Worm (Caenorhabditis elegans): Measurements from ENCODE around the gene F02C12.2.

The F02C12.2 gene

DNA sequence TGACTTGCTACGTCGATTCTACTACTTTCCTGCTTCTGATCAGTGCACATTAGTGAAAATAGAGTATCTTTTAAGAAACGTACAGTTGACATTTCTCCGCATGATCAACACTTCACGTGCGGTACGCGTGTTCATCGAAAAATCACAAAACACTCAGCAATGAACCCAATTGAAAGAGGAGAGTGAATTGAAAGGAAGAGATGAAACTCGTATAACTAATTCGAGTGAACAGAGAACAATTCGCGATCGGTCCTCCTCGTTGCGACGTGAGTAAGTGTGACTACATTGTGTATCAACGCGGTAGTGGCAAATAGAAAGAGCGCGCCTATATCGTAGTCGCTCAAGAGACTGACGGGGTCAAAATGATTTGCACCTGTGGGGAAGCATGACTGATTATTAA, 45.6 kb downstream of the F02C12.2 start (continued):
- TF ChIP-seq cebp-1 (GFP tag; IDR thresholded peaks at IDR 0.05) (no peak), cebp-1 (tag; optimal IDR thresholded peaks at IDR 0.05) (peak; percentile 53), ceh-91 (GFP tag; IDR thresholded peaks at IDR 0.05) (no peak), D2030.7 (GFP tag; IDR thresholded peaks at IDR 0.05) (no peak), chd-7 (tag; optimal IDR thresholded peaks at IDR 0.05) (peak; percentile 50), snpc-1.3 (tag; optimal IDR thresholded peaks at IDR 0.05; ENCODE audit: insufficient read depth) (no peak), C17E4.6 (GFP tag; IDR thresholded peaks at IDR 0.05) (no peak), mxl-1 (tag; optimal IDR thresholded peaks at IDR 0.05) (no peak), aptf-2 (GFP tag; conservative IDR thresholded peaks at IDR 0.05) (no peak), bed-2 (GFP tag; IDR thresholded peaks at IDR 0.05) (no peak), F23B12.7 (tag; optimal IDR thresholded peaks at IDR 0.05; ENCODE audit: insufficient read depth) (no peak), lin-40 (tag; optimal IDR thresholded peaks at IDR 0.05) (peak; percentile 67), nfyb-1 (GFP tag; IDR thresholded peaks at IDR 0.05) (0 out of 2 replicates have a peak, but pooled peaks have one; percentile 20), Y95B8A.8 (GFP tag; IDR thresholded peaks at IDR 0.05) (no peak), rec-8 (tag; optimal IDR thresholded peaks at IDR 0.05) (no peak), xnd-1 (tag; optimal IDR thresholded peaks at IDR 0.05) (no peak), ztf-18 (tag; optimal IDR thresholded peaks at IDR 0.05) (no peak), ceh-58 (GFP tag; IDR thresholded peaks at IDR 0.05) (no peak), egrh-3 (GFP tag; IDR thresholded peaks at IDR 0.05) (no peak), unc-62 (GFP tag; optimal IDR thresholded peaks at IDR 0.05) (no peak), Y53G8AR.9 (GFP tag; conservative IDR thresholded peaks at IDR 0.05) (peak; percentile 59; the same call in 1 of the 2 replicates), nhr-80 (tag; optimal IDR thresholded peaks at IDR 0.05) (peak; percentile 89), ztf-25 (GFP tag; IDR thresholded peaks at IDR 0.05) (no peak), Y56A3A.18 (GFP tag; IDR thresholded peaks at IDR 0.05) (no peak), F55B11.4 (tag; optimal IDR thresholded peaks at IDR 0.05; ENCODE audit: borderline replicate concordance, insufficient read depth) (no peak), pbrm-1 (GFP tag; IDR thresholded peaks at IDR 0.05) (no peak), ceh-27 (GFP tag; optimal IDR thresholded peaks at IDR 0.05) (peak; percentile 45), mel-28 (tag; optimal IDR thresholded peaks at IDR 0.05; ENCODE audit: borderline replicate concordance) (no peak), lsl-1 (GFP tag; optimal IDR thresholded peaks at IDR 0.05) (no peak), egl-44 (GFP tag; IDR thresholded peaks at IDR 0.05) (no peak), hrde-1 (tag; optimal IDR thresholded peaks at IDR 0.05; ENCODE audit: borderline replicate concordance) (no peak), zim-3 (tag; optimal IDR thresholded peaks at IDR 0.05) (no peak), lin-26 (GFP tag; IDR thresholded peaks at IDR 0.05) (no peak), hlh-12 (tag; optimal IDR thresholded peaks at IDR 0.05) (no peak), ztf-22 (GFP tag; optimal IDR thresholded peaks at IDR 0.05) (no peak), B0336.3 (GFP tag; IDR thresholded peaks at IDR 0.05) (0 out of 2 replicates have a peak, but pooled peaks have one; percentile 50), hlh-26 (GFP tag; conservative IDR thresholded peaks at IDR 0.05) (no peak)

- TF ChIP-seq somi-1 (GFP tag; optimal IDR thresholded peaks at IDR 0.05) (no peak), cebp-1 (GFP tag; IDR thresholded peaks at IDR 0.05) (no peak), cebp-1 (tag; optimal IDR thresholded peaks at IDR 0.05) (peak; percentile 52)
Measured at ce11 chrX:13352164-13352563, 47.0 kb downstream of the F02C12.2 start.
